Worm (Caenorhabditis elegans) whole organism, L4/young adult: ENCODE data around the gene B0222.11.

Experiments used
- W03F9.2 ChIP-seq: fragments of 150-350 bp; optimal IDR thresholded peaks from 2 replicates; lab custom pipeline; 2014; ENCODE audit warnings: missing biosample characterization, missing genetic modification characterization
- dao-5 ChIP-seq: sonication (generic microtip); optimal IDR thresholded peaks from 2 replicates; lab custom pipeline; 2016; ENCODE audit warnings: missing genotype, missing genetic modification characterization, moderate library complexity, missing compliant biosample characterization
- him-1 ChIP-seq: sonication (generic microtip); optimal IDR thresholded peaks from 2 replicates; lab custom pipeline; 2016; ENCODE audit warnings: missing genotype, missing genetic modification reagents, missing genetic modification characterization, missing compliant biosample characterization

B0222.11 gene

ce11 chrV:9168089-9168488, at the start of gene B0222.11:
Gene B0222.11, minus strand, starts transcription at chrV:9168189.
- no peak for TF ChIP-seq him-1
- no peak for TF ChIP-seq dao-5
- TF ChIP-seq W03F9.2 (tag; lab: Kevin White, UChicago), result no peak

- no peak for TF ChIP-seq dao-5
- no peak for TF ChIP-seq him-1
- TF ChIP-seq W03F9.2 (tag; lab: Kevin White, UChicago), result no peak
Observed at ce11 chrV:9217158-9217557, 49.2 kb upstream of the B0222.11 start, which contains the start of gene pacs-1. Gene pacs-1, minus strand, starts transcription at chrV:9217258.

- no peak for TF ChIP-seq dao-5
- no peak for TF ChIP-seq him-1
- TF ChIP-seq W03F9.2 (tag; lab: Kevin White, UChicago), result no peak
Observed at ce11 chrV:9213554-9213953, 45.6 kb upstream of the B0222.11 start, which contains the start of gene mdt-27. Gene mdt-27, minus strand, starts transcription at chrV:9213654.

ce11 chrV:9212499-9212898, 44.5 kb upstream of the B0222.11 start:
- TF ChIP-seq W03F9.2 (tag; lab: Kevin White, UChicago) (peak; percentile 55), him-1 (no peak)

ce11 chrV:9208878-9209277, 40.9 kb upstream of the B0222.11 start:
- TF ChIP-seq him-1 (no peak), dao-5 (no peak), W03F9.2 (tag; lab: Kevin White, UChicago) (no peak)

ce11 chrV:9207377-9207776, 39.4 kb upstream of the B0222.11 start, which contains the start of gene inx-10:
Gene inx-10, minus strand, starts transcription at chrV:9207477.
- no peak for TF ChIP-seq W03F9.2 (tag; lab: Kevin White, UChicago)
- no peak for TF ChIP-seq him-1
- no peak for TF ChIP-seq dao-5

ce11 chrV:9202710-9203109, 34.7 kb upstream of the B0222.11 start, which contains the start of gene asp-2:
Gene asp-2, plus strand, starts transcription at chrV:9203077.
- TF ChIP-seq W03F9.2 (tag; lab: Kevin White, UChicago) (no peak), him-1 (no peak), dao-5 (no peak)

ce11 chrV:9198887-9199286, 30.9 kb upstream of the B0222.11 start, which contains the start of gene str-177:
Gene str-177, minus strand, starts transcription at chrV:9198987.
- TF ChIP-seq W03F9.2 (tag; lab: Kevin White, UChicago), result no peak
- no peak for TF ChIP-seq dao-5
- no peak for TF ChIP-seq him-1

- TF ChIP-seq W03F9.2 (tag; lab: Kevin White, UChicago), result no peak
- TF ChIP-seq him-1, result no peak
- no peak for TF ChIP-seq dao-5
Observed at ce11 chrV:9197121-9197520, 29.1 kb upstream of the B0222.11 start, which contains the start of gene C24B5.4. Gene C24B5.4, minus strand, starts transcription at chrV:9197326.

- TF ChIP-seq him-1, result no peak
Observed at ce11 chrV:9194055-9194454, 26.1 kb upstream of the B0222.11 start.

- no peak for TF ChIP-seq dao-5
- TF ChIP-seq W03F9.2 (tag; lab: Kevin White, UChicago), result no peak
- no peak for TF ChIP-seq him-1
Observed at ce11 chrV:9191406-9191805, 23.4 kb upstream of the B0222.11 start, which contains the start of gene sphr-1. Gene sphr-1, plus strand, starts transcription at chrV:9191610.

ce11 chrV:9186028-9186427, 18.0 kb upstream of the B0222.11 start:
- TF ChIP-seq W03F9.2 (tag; lab: Kevin White, UChicago) (no peak), dao-5 (no peak), him-1 (no peak)

ce11 chrV:9183718-9184441, 15.9 kb upstream of the B0222.11 start:
- no peak for TF ChIP-seq dao-5

- TF ChIP-seq him-1 (no peak), W03F9.2 (tag; lab: Kevin White, UChicago) (no peak), dao-5 (no peak)
Observed at ce11 chrV:9181669-9182250, 13.8 kb upstream of the B0222.11 start, which contains the start of gene ptr-1. Gene ptr-1, minus strand, starts transcription at chrV:9181719.

- TF ChIP-seq him-1 (no peak), W03F9.2 (tag; lab: Kevin White, UChicago) (peak; percentile 92)
Observed at ce11 chrV:9175218-9175837, 7.3 kb upstream of the B0222.11 start, which contains the start of gene spas-1. Gene spas-1, plus strand, starts transcription at chrV:9175789.
